Fruit fly (Drosophila melanogaster) whole organism, adult: ENCODE measurements around the gene Ugt302E1.

Experiments
- cnc ChIP-seq, 2 experiments: fragments of >200 bp; optimal IDR thresholded peaks; 2 replicates each; lab custom pipeline; 2017
- tj ChIP-seq: fragments of 200-800 bp; sonication (Bioruptor generic); optimal IDR thresholded peaks from 3 replicates; lab custom pipeline; 2017; ENCODE audit warnings: missing biosample characterization, mild to moderate bottlenecking, missing genetic modification characterization, moderate library complexity

DNA sequence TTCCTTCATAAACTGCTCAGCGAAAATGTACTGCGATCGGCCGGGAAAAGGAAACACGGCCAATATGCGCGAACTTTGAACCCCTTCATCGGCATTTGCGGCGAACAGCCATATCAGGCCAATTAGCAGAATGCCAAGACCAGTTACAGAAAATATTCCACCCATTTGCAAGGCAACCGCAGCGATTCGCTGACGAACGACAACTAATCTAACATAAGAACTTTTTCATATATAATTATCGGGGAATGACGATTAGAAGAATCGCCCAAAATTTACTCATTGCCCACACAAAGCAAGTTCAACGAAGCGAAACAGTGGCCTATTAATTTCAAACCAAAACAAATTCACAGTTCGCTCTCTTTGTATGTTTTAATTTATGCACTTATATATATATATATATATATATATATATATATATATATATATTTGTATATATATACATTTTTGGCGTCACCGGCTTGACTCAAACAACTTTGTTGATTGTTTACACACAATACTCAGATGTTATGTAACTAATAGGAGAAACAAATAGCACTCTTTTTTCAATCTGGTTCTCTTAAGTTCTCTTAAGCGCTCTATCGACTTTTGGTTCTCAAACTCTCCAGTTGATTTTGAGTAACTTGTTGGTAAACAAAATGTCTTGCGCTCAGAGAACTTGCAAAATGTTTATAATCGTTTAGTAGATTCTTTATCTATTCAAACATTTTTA, 18.2 kb downstream of the Ugt302E1 start, which contains the start of gene Ugt35A1:
- no peak for TF ChIP-seq tj
- TF ChIP-seq cnc (optimal IDR thresholded peaks at IDR 0.05; lab: Kevin White, UChicago) = no peak
